Worm (Caenorhabditis elegans) whole organism, mixed stage, embryonic: Measurements from ENCODE around the gene T19D2.3.
A peak's percentile ranks its signal among the peaks of the same experiment; 100 is the strongest.

Experiments
- ceh-39 ChIP-seq: fragments of 150-350 bp; optimal IDR thresholded peaks from 2 replicates; lab custom pipeline; 2014; ENCODE audit warnings: missing biosample characterization, missing genetic modification characterization
- ces-1 ChIP-seq: fragments of 150-350 bp; optimal IDR thresholded peaks from 2 replicates; lab custom pipeline; 2014; ENCODE audit warnings: missing biosample characterization, missing genetic modification reagents, missing genetic modification characterization
- cnd-1 ChIP-seq: fragments of 200-800 bp; sonication (Bioruptor generic); optimal IDR thresholded peaks from 2 replicates; lab custom pipeline; 2018; ENCODE audit warnings: mild to moderate bottlenecking, missing genetic modification characterization, missing compliant biosample characterization
- lsy-2 ChIP-seq: fragments of 150-350 bp; optimal IDR thresholded peaks from 2 replicates; lab custom pipeline; 2014; ENCODE audit warnings: missing biosample characterization, missing genetic modification characterization
- mab-5 ChIP-seq: fragments of 150-350 bp; optimal IDR thresholded peaks from 2 replicates; lab custom pipeline; 2014; ENCODE audit warnings: missing biosample characterization, missing genetic modification characterization
- nhr-76 ChIP-seq: sonication (generic microtip); optimal IDR thresholded peaks from 2 replicates; lab custom pipeline; 2017; ENCODE audit warnings: missing biosample characterization, missing genetic modification characterization
- snpc-4 ChIP-seq: fragments of 150-350 bp; optimal IDR thresholded peaks from 2 replicates; lab custom pipeline; 2014; ENCODE audit warnings: missing biosample characterization, missing genetic modification characterization
- tbx-8 ChIP-seq: fragments of 200-800 bp; sonication (Bioruptor generic); optimal IDR thresholded peaks from 2 replicates; lab custom pipeline; 2018; ENCODE audit warnings: mild to moderate bottlenecking, missing genetic modification characterization, moderate library complexity, missing compliant biosample characterization
- unc-62 ChIP-seq: fragments of 150-350 bp; optimal IDR thresholded peaks from 2 replicates; lab custom pipeline; 2014; ENCODE audit warnings: missing biosample characterization, missing genetic modification reagents, missing genetic modification characterization
- ztf-11 ChIP-seq: fragments of 150-350 bp; optimal IDR thresholded peaks from 2 replicates; lab custom pipeline; 2014; ENCODE audit warnings: missing biosample characterization, missing genetic modification characterization

DNA sequence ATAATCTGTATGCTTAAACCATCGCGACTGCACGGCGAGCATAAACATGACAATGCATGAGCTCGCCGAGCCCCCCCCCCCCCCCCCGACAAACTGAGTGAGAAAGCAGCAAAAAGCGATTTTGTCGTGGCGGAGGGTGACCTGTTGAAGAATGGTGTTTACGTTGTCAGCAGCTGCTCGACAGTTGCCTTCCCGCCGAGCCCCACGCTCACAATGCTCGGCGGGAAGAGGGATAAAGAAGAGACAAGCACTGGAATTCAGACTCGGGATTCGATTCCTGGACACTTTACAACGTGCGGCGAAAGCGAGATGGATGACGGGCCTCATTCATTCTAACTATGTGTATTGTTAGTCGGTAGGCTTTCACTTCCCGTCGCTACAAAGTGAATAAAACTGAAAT lies 38.3 kb upstream of the T19D2.3 start:
- TF ChIP-seq snpc-4 (tag; lab: Kevin White, UChicago) (no peak), nhr-76 (tag; lab: Kevin White, UChicago) (no peak), ces-1 (no peak), cnd-1 (tag; lab: Kevin White, UChicago) (no peak), ceh-39 (no peak), lsy-2 (tag; lab: Kevin White, UChicago) (no peak), tbx-8 (GFP tag; lab: Kevin White, UChicago) (no peak), unc-62 (GFP tag; lab: Kevin White, UChicago) (peak; percentile 76), ztf-11 (tag; lab: Kevin White, UChicago) (no peak), mab-5 (tag; lab: Kevin White, UChicago) (no peak)
